Worm (Caenorhabditis elegans): ENCODE results near the gene F56C3.1.

DNA sequence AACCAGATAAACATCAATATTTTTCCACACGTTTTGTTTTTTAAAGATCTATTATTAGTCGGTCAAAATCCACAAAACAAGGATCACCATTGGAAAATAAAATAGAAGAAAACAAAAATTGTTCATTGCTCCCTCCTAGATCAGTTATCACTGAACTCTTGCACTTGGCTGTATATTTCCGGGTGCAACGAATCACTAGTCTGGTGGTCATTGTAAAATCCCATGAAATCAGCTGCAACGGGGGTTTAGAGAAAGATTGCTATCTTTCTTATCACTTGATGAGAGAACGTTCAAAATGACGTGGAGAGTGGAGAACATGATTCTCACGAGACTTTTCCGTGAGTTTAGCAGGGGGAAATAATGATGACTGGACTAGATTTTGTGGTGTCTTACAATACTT lies 8.7 kb downstream of the F56C3.1 start:
- no peak for TF ChIP-seq ztf-11 (tag; optimal IDR thresholded peaks at IDR 0.05)
- TF ChIP-seq mep-1 (tag; optimal IDR thresholded peaks at IDR 0.05): no peak
- TF ChIP-seq lin-13 (tag; optimal IDR thresholded peaks at IDR 0.05): no peak
- no peak for TF ChIP-seq unc-62 (GFP tag; optimal IDR thresholded peaks at IDR 0.05)
- no peak for TF ChIP-seq elt-3 (tag; optimal IDR thresholded peaks at IDR 0.05)
- no peak for TF ChIP-seq elt-1 (tag; optimal IDR thresholded peaks at IDR 0.05; ENCODE audit: borderline replicate concordance, insufficient read depth)
- no peak for TF ChIP-seq M03D4.4 (tag; optimal IDR thresholded peaks at IDR 0.05)
- TF ChIP-seq pha-4 (tag; optimal IDR thresholded peaks at IDR 0.05): no peak
- no peak for TF ChIP-seq lsy-2 (tag; optimal IDR thresholded peaks at IDR 0.05)
- TF ChIP-seq hlh-1 (tag; optimal IDR thresholded peaks at IDR 0.05): no peak
- TF ChIP-seq nhr-237 (tag; optimal IDR thresholded peaks at IDR 0.05): no peak
- no peak for TF ChIP-seq ces-1 (GFP tag; optimal IDR thresholded peaks at IDR 0.05)
- TF ChIP-seq snpc-4 (tag; optimal IDR thresholded peaks at IDR 0.05): no peak

All from whole organism, mixed stage, embryonic.